Worm (Caenorhabditis elegans): ENCODE results near the gene Y51A2B.6.

Y51A2B.6 gene

ce11 chrV:18430826-18431225 lies 36.7 kb upstream of the Y51A2B.6 start:
- TF ChIP-seq sox-4 (tag; optimal IDR thresholded peaks at IDR 0.05) (no peak), fkh-6 (tag; optimal IDR thresholded peaks at IDR 0.05) (no peak), pqm-1 (tag; optimal IDR thresholded peaks at IDR 0.05) (no peak), fkh-10 (GFP tag; optimal IDR thresholded peaks at IDR 0.05) (no peak), K09A11.1 (tag; optimal IDR thresholded peaks at IDR 0.05; ENCODE audit: insufficient read depth) (no peak), pha-4 (tag; optimal IDR thresholded peaks at IDR 0.05) (no peak), ztf-16 (tag; optimal IDR thresholded peaks at IDR 0.05) (no peak), T23F11.4 (GFP tag; optimal IDR thresholded peaks at IDR 0.05) (no peak)

- TF ChIP-seq ama-1 (optimal IDR thresholded peaks at IDR 0.05) (no peak), pat-9 (tag; optimal IDR thresholded peaks at IDR 0.05) (no peak), pros-1 (tag; optimal IDR thresholded peaks at IDR 0.05) (no peak), hlh-15 (tag; optimal IDR thresholded peaks at IDR 0.05) (no peak)
Measured at ce11 chrV:18426280-18426679, 32.2 kb upstream of the Y51A2B.6 start, which contains the start of gene srw-83. srw-83 (plus strand) TSS chrV:18426580.

ce11 chrV:18425544-18425943 lies 31.4 kb upstream of the Y51A2B.6 start, which contains the start of gene ZK262.19:
ZK262.19 (minus strand) TSS chrV:18425644.
- no peak for TF ChIP-seq hlh-15 (tag; optimal IDR thresholded peaks at IDR 0.05)
- no peak for TF ChIP-seq fax-1 (tag; optimal IDR thresholded peaks at IDR 0.05)
- TF ChIP-seq fkh-10 (GFP tag; optimal IDR thresholded peaks at IDR 0.05), result no peak
- TF ChIP-seq K09A11.1 (tag; optimal IDR thresholded peaks at IDR 0.05; ENCODE audit: insufficient read depth), result no peak
- TF ChIP-seq C08G9.2 (tag; optimal IDR thresholded peaks at IDR 0.05), result no peak
- TF ChIP-seq ceh-18 (tag; optimal IDR thresholded peaks at IDR 0.05), result no peak
- TF ChIP-seq ceh-48 (tag; optimal IDR thresholded peaks at IDR 0.05), result no peak
- no peak for TF ChIP-seq gmeb-2 (tag; optimal IDR thresholded peaks at IDR 0.05)
- no peak for TF ChIP-seq ceh-34 (tag; optimal IDR thresholded peaks at IDR 0.05)

ce11 chrV:18424471-18424870 lies 30.4 kb upstream of the Y51A2B.6 start, which contains the start of gene ZK262.4:
ZK262.4 (minus strand) TSS chrV:18424571.
- TF ChIP-seq ceh-9 (tag; optimal IDR thresholded peaks at IDR 0.05), result no peak
- TF ChIP-seq pqm-1 (tag; optimal IDR thresholded peaks at IDR 0.05), result no peak
- no peak for TF ChIP-seq nhr-232 (tag; optimal IDR thresholded peaks at IDR 0.05)
- TF ChIP-seq K02D7.2 (tag; optimal IDR thresholded peaks at IDR 0.05), result no peak
- no peak for TF ChIP-seq hlh-13 (GFP tag; optimal IDR thresholded peaks at IDR 0.05)
- TF ChIP-seq ztf-16 (tag; optimal IDR thresholded peaks at IDR 0.05), result no peak
- no peak for TF ChIP-seq ceh-24 (tag; optimal IDR thresholded peaks at IDR 0.05)
- TF ChIP-seq ceh-19 (GFP tag; optimal IDR thresholded peaks at IDR 0.05), result no peak
- TF ChIP-seq pax-1 (tag; optimal IDR thresholded peaks at IDR 0.05), result no peak
- TF ChIP-seq hlh-8 (tag; optimal IDR thresholded peaks at IDR 0.05), result no peak
- TF ChIP-seq C08G9.2 (tag; optimal IDR thresholded peaks at IDR 0.05), result no peak
- TF ChIP-seq K09A11.1 (tag; optimal IDR thresholded peaks at IDR 0.05; ENCODE audit: insufficient read depth), result no peak
- no peak for TF ChIP-seq T23F11.4 (GFP tag; optimal IDR thresholded peaks at IDR 0.05)
- TF ChIP-seq dmd-4 (tag; optimal IDR thresholded peaks at IDR 0.05; ENCODE audit: borderline replicate concordance), result no peak
- no peak for TF ChIP-seq F13H6.1 (tag; optimal IDR thresholded peaks at IDR 0.05)
- TF ChIP-seq ceh-30 (tag; optimal IDR thresholded peaks at IDR 0.05), result no peak

ce11 chrV:18420797-18421196 lies 26.7 kb upstream of the Y51A2B.6 start, which contains the start of gene srj-26:
srj-26 (plus strand) TSS chrV:18421097.
- TF ChIP-seq ceh-14 (tag; optimal IDR thresholded peaks at IDR 0.05), result no peak
- no peak for TF ChIP-seq C08G9.2 (tag; optimal IDR thresholded peaks at IDR 0.05)
- TF ChIP-seq Y22D7AL.16 (tag; optimal IDR thresholded peaks at IDR 0.05), result no peak
- no peak for TF ChIP-seq unc-86 (tag; optimal IDR thresholded peaks at IDR 0.05)
- no peak for TF ChIP-seq ceh-6 (GFP tag; optimal IDR thresholded peaks at IDR 0.05)
- TF ChIP-seq unc-55 (GFP tag; optimal IDR thresholded peaks at IDR 0.05), result no peak

Measured in whole organism, late embryonic.